Fruit fly (Drosophila melanogaster) whole organism, embryonic: ENCODE measurements around the gene ldbr.
A peak's percentile ranks its signal among the peaks of the same experiment; 100 is the strongest.

Experiments used
- Atf3 ChIP-seq: fragments of 200-800 bp; sonication (Bioruptor generic); optimal IDR thresholded peaks from 3 replicates; lab custom pipeline; 2016; ENCODE audit warnings: missing biosample characterization, missing genetic modification characterization
- B-H1 ChIP-seq: fragments of 200-800 bp; sonication (Bioruptor generic); IDR thresholded peaks from 3 replicates; pipeline ENCODE4 v1.3.6; 2022; ENCODE audit warnings: missing biosample characterization, missing genetic modification characterization
- CG10267 ChIP-seq: fragments of 200-800 bp; sonication (Bioruptor generic); optimal IDR thresholded peaks from 2 replicates; lab custom pipeline; 2018; ENCODE audit warnings: missing biosample characterization, mild to moderate bottlenecking, missing genetic modification characterization, moderate library complexity
- CG10543 ChIP-seq: fragments of 200-800 bp; sonication (Bioruptor generic); optimal IDR thresholded peaks from 3 replicates; lab custom pipeline; 2017; ENCODE audit warnings: missing biosample characterization, mild to moderate bottlenecking, missing genetic modification characterization, moderate library complexity
- CG12104 ChIP-seq: fragments of 200-800 bp; sonication (Bioruptor generic); optimal IDR thresholded peaks from 3 replicates; lab custom pipeline; 2016; ENCODE audit warnings: missing biosample characterization, missing genetic modification characterization
- CG12744 ChIP-seq: fragments of 200-800 bp; sonication (Bioruptor generic); optimal IDR thresholded peaks from 2 replicates; lab custom pipeline; 2016; ENCODE audit warnings: missing biosample characterization, missing genetic modification characterization
- CG12769 ChIP-seq: fragments of 200-800 bp; sonication (Bioruptor generic); optimal IDR thresholded peaks from 2 replicates; lab custom pipeline; 2019; ENCODE audit warnings: missing biosample characterization, mild to moderate bottlenecking, missing genetic modification characterization, moderate library complexity
- CG13296 ChIP-seq: fragments of 200-800 bp; sonication (Bioruptor generic); optimal IDR thresholded peaks from 3 replicates; lab custom pipeline; 2018; ENCODE audit warnings: missing biosample characterization, mild to moderate bottlenecking, missing genetic modification characterization
- CG13624 ChIP-seq: fragments of 200-800 bp; sonication (Bioruptor generic); optimal IDR thresholded peaks from 2 replicates; lab custom pipeline; 2016; ENCODE audit warnings: missing biosample characterization, missing genetic modification characterization
- CG15479 ChIP-seq: fragments of 200-800 bp; sonication (Bioruptor generic); optimal IDR thresholded peaks from 3 replicates; lab custom pipeline; 2019; ENCODE audit warnings: missing biosample characterization, mild to moderate bottlenecking, missing genetic modification characterization, moderate library complexity
- CG15514 ChIP-seq: fragments of 200-800 bp; sonication (Bioruptor generic); optimal IDR thresholded peaks from 3 replicates; lab custom pipeline; 2017; ENCODE audit warnings: missing biosample characterization, missing genetic modification characterization, mild to moderate bottlenecking, moderate library complexity, missing genetic modification reagents
- CG16779 ChIP-seq: fragments of 200-800 bp; sonication (Bioruptor generic); IDR thresholded peaks from 2 replicates; pipeline ENCODE4 v1.3.6; 2022; ENCODE audit warnings: missing biosample characterization, missing genetic modification characterization
- CG16813 ChIP-seq: fragments of 200-800 bp; sonication (Bioruptor generic); IDR thresholded peaks from 3 replicates; pipeline ENCODE4 v1.3.6; 2022; ENCODE audit warnings: missing biosample characterization, missing genetic modification characterization; ENCODE audit not compliant: partially characterized antibody
- CG17359 ChIP-seq: fragments of 200-800 bp; sonication (Bioruptor generic); optimal IDR thresholded peaks from 3 replicates; lab custom pipeline; 2018; ENCODE audit warnings: missing biosample characterization, mild to moderate bottlenecking, missing genetic modification characterization, moderate library complexity
- CG17568 ChIP-seq: fragments of 200-800 bp; sonication (Bioruptor generic); optimal IDR thresholded peaks from 2 replicates; lab custom pipeline; 2018; ENCODE audit warnings: missing biosample characterization, mild to moderate bottlenecking, missing genetic modification characterization, moderate library complexity
- CG18476 ChIP-seq: fragments of 200-800 bp; sonication (Bioruptor generic); optimal IDR thresholded peaks from 2 replicates; lab custom pipeline; 2016; ENCODE audit warnings: missing biosample characterization, mild to moderate bottlenecking, missing genetic modification characterization
- CG18619 ChIP-seq: fragments of 200-800 bp; sonication (Bioruptor generic); optimal IDR thresholded peaks from 3 replicates; lab custom pipeline; 2017; ENCODE audit warnings: missing biosample characterization, mild to moderate bottlenecking, missing genetic modification characterization
- CG30020 ChIP-seq: fragments of 200-800 bp; optimal IDR thresholded peaks from 2 replicates; lab custom pipeline; 2019; ENCODE audit warnings: missing biosample characterization, mild to moderate bottlenecking, missing genetic modification characterization, moderate library complexity
- CG32772 ChIP-seq: fragments of 200-800 bp; sonication (Bioruptor generic); IDR thresholded peaks from 2 replicates; pipeline ENCODE4 v1.3.6; 2022; ENCODE audit warnings: missing biosample characterization, missing genetic modification characterization
- CG3847 ChIP-seq: fragments of 200-800 bp; sonication (Bioruptor generic); IDR thresholded peaks from 2 replicates; pipeline ENCODE4 v1.3.6; 2022; ENCODE audit warnings: missing biosample characterization, missing genetic modification characterization
- CG3995 ChIP-seq: fragments of 200-800 bp; sonication (Bioruptor generic); optimal IDR thresholded peaks from 3 replicates; lab custom pipeline; 2016; ENCODE audit warnings: missing biosample characterization, missing genetic modification characterization
- CG4617 ChIP-seq: fragments of 200-800 bp; sonication (Bioruptor generic); optimal IDR thresholded peaks from 3 replicates; lab custom pipeline; 2016; ENCODE audit warnings: missing biosample characterization, missing genetic modification characterization, borderline replicate concordance
- CG4820 ChIP-seq: fragments of 200-800 bp; sonication (Bioruptor generic); optimal IDR thresholded peaks from 3 replicates; lab custom pipeline; 2016; ENCODE audit warnings: missing biosample characterization, missing genetic modification characterization
- Chrac-16 ChIP-seq: fragments of 200-800 bp; sonication (Bioruptor generic); optimal IDR thresholded peaks from 3 replicates; lab custom pipeline; 2016; ENCODE audit warnings: missing biosample characterization, missing genetic modification characterization
- CrebB ChIP-seq: fragments of 200-800 bp; sonication (Bioruptor generic); optimal IDR thresholded peaks from 3 replicates; lab custom pipeline; 2018; ENCODE audit warnings: missing biosample characterization, mild to moderate bottlenecking, missing genetic modification characterization
- Dbx ChIP-seq: fragments of 200-800 bp; sonication (Bioruptor generic); IDR thresholded peaks from 3 replicates; pipeline ENCODE4 v1.3.6; 2022; ENCODE audit warnings: missing biosample characterization, missing genetic modification characterization
- Dp ChIP-seq: fragments of 200-800 bp; sonication (Bioruptor generic); optimal IDR thresholded peaks from 2 replicates; lab custom pipeline; 2018; ENCODE audit warnings: missing biosample characterization, mild to moderate bottlenecking, missing genetic modification characterization, moderate library complexity
- Ets97D ChIP-seq: fragments of 200-800 bp; sonication (Bioruptor generic); optimal IDR thresholded peaks from 3 replicates; lab custom pipeline; 2016; ENCODE audit warnings: missing biosample characterization, missing genetic modification characterization
- H2.0 ChIP-seq: fragments of 200-800 bp; sonication (Bioruptor generic); IDR thresholded peaks from 2 replicates; pipeline ENCODE4 v1.3.6; 2022; ENCODE audit warnings: missing biosample characterization, missing genetic modification characterization
- Hand ChIP-seq: fragments of 200-800 bp; sonication (Bioruptor generic); optimal IDR thresholded peaks from 2 replicates; lab custom pipeline; 2017; ENCODE audit warnings: mild to moderate bottlenecking, missing biosample characterization, missing genetic modification reagents, missing genetic modification characterization
- Hmx ChIP-seq: fragments of 200-800 bp; sonication (Bioruptor generic); optimal IDR thresholded peaks from 2 replicates; lab custom pipeline; 2016; ENCODE audit warnings: missing biosample characterization, missing genetic modification characterization
- Hr78 ChIP-seq, 2 experiments: fragments of 200-800 bp in 1 of 2; fragments of >200 bp in 1 of 2; sonication (Bioruptor generic) in 1 of 2; optimal IDR thresholded peaks; 2 replicates each; lab custom pipeline; 2017 to 2019; ENCODE audit warnings: missing biosample characterization in 2 of 2, missing genetic modification characterization in 2 of 2, mild to moderate bottlenecking in 1 of 2, moderate library complexity in 1 of 2
- Max ChIP-seq: fragments of 200-800 bp; sonication (Bioruptor generic); optimal IDR thresholded peaks from 2 replicates; lab custom pipeline; 2016; ENCODE audit warnings: missing biosample characterization, mild to moderate bottlenecking, missing genetic modification characterization
- Oaz ChIP-seq: fragments of 200-800 bp; sonication (Bioruptor generic); IDR thresholded peaks from 2 replicates; pipeline ENCODE4 v1.3.6; 2022; ENCODE audit warnings: missing biosample characterization, missing genetic modification characterization
- ab ChIP-seq: fragments of 200-800 bp; sonication (Bioruptor generic); optimal IDR thresholded peaks from 2 replicates; lab custom pipeline; 2016; ENCODE audit warnings: missing biosample characterization, missing genetic modification characterization
- chinmo ChIP-seq: fragments of 200-800 bp; sonication (Bioruptor generic); IDR thresholded peaks from 4 replicates; pipeline ENCODE4 v1.3.6; 2022; ENCODE audit warnings: missing biosample characterization, missing genetic modification characterization; ENCODE audit not compliant: partially characterized antibody
- dan ChIP-seq: fragments of 200-800 bp; sonication (Bioruptor generic); IDR thresholded peaks from 2 replicates; pipeline ENCODE4 v1.3.6; 2022; ENCODE audit warnings: missing biosample characterization, missing genetic modification characterization
- danr ChIP-seq: fragments of 200-800 bp; sonication (Bioruptor generic); IDR thresholded peaks from 2 replicates; pipeline ENCODE4 v1.3.6; 2022; ENCODE audit warnings: missing biosample characterization, missing genetic modification characterization
- ewg ChIP-seq: fragments of 200-800 bp; sonication (Bioruptor generic); optimal IDR thresholded peaks from 3 replicates; lab custom pipeline; 2017; ENCODE audit warnings: mild to moderate bottlenecking, missing biosample characterization, missing genetic modification reagents, missing genetic modification characterization
- her ChIP-seq: fragments of 200-800 bp; sonication (Bioruptor generic); optimal IDR thresholded peaks from 2 replicates; lab custom pipeline; 2016; ENCODE audit warnings: missing biosample characterization, missing genetic modification characterization
- inv ChIP-seq: fragments of 200-800 bp; sonication (Bioruptor generic); IDR thresholded peaks from 2 replicates; pipeline ENCODE4 v1.3.6; 2022; ENCODE audit warnings: missing biosample characterization, missing genetic modification characterization; ENCODE audit not compliant: partially characterized antibody
- jigr1 ChIP-seq: fragments of 200-800 bp; sonication (Bioruptor generic); IDR thresholded peaks from 3 replicates; pipeline ENCODE4 v1.3.6; 2022; ENCODE audit warnings: missing biosample characterization, missing genetic modification characterization
- jing ChIP-seq: fragments of 200-800 bp; sonication (Bioruptor generic); optimal IDR thresholded peaks from 2 replicates; lab custom pipeline; 2018; ENCODE audit warnings: missing biosample characterization, mild to moderate bottlenecking, missing genetic modification characterization
- kah ChIP-seq: fragments of 200-800 bp; sonication (Bioruptor generic); optimal IDR thresholded peaks from 2 replicates; lab custom pipeline; 2018; ENCODE audit warnings: missing biosample characterization, mild to moderate bottlenecking, missing genetic modification characterization
- pan ChIP-seq, 4 experiments: fragments of >200 bp in 3 of 4; fragments of 200-800 bp in 1 of 4; sonication (Bioruptor generic) in 1 of 4; optimal IDR thresholded peaks in 3 of 4; IDR thresholded peaks in 1 of 4; 2 replicates each; pipeline versions ENCODE4 v1.3.6 to Lab custom; 2017 to 2022; ENCODE audit warnings: missing biosample characterization in 2 of 4, missing genetic modification characterization in 2 of 4, mixed read lengths in 1 of 4
- pho ChIP-seq: fragments of 200-800 bp; sonication (Bioruptor generic); optimal IDR thresholded peaks from 2 replicates; lab custom pipeline; 2016; ENCODE audit warnings: missing biosample characterization, missing genetic modification characterization
- stc ChIP-seq: fragments of 200-800 bp; sonication (Bioruptor generic); IDR thresholded peaks from 2 replicates; pipeline ENCODE4 v1.3.6; 2022; ENCODE audit warnings: missing biosample characterization, missing genetic modification characterization
- tgo ChIP-seq: fragments of 200-800 bp; sonication (Bioruptor generic); IDR thresholded peaks from 3 replicates; pipeline ENCODE4 v1.3.6; 2022; ENCODE audit warnings: missing biosample characterization, missing genetic modification characterization
- tin ChIP-seq: fragments of 200-800 bp; sonication (Bioruptor generic); optimal IDR thresholded peaks from 3 replicates; lab custom pipeline; 2016; ENCODE audit warnings: missing biosample characterization, missing genetic modification characterization

Gene ldbr

dm6 chr3L:8115864-8116528 lies 5.6 kb upstream of the ldbr start, which contains the start of the genes Arp3 and msk (continued):
- TF ChIP-seq CG16813 (peak; percentile 44), CG32772 (GFP tag; lab: Robert Waterston, UW) (peak; percentile 72), CG13296 (peak; percentile 72), tin (GFP tag; lab: Kevin White, UChicago) (peak; percentile 89), CG12744 (GFP tag; lab: Kevin White, UChicago) (peak; percentile 71), CG4617 (GFP tag; lab: Kevin White, UChicago) (peak; percentile 91), CrebB (tag; lab: Kevin White, UChicago) (peak; percentile 35), kah (GFP tag; lab: Kevin White, UChicago) (peak; percentile 36), Oaz (GFP tag; lab: Robert Waterston, UW) (0 out of 2 replicates have a peak, but pooled peaks have one; percentile 37), stc (no peak), ab (GFP tag; lab: Kevin White, UChicago) (peak; percentile 61), CG12104 (peak; percentile 64), H2.0 (GFP tag; lab: Robert Waterston, UW) (peak; percentile 69), Hr78 (GFP tag; optimal IDR thresholded peaks at IDR 0.05; lab: Kevin White, UChicago) (no peak), her (GFP tag; lab: Kevin White, UChicago) (peak; percentile 87), CG16779 (no peak), chinmo (GFP tag; lab: Robert Waterston, UW) (no peak), tgo (GFP tag; lab: Robert Waterston, UW) (peak; percentile 68), Atf3 (GFP tag; lab: Kevin White, UChicago) (peak; percentile 74), CG15514 (GFP tag; lab: Kevin White, UChicago) (peak; percentile 89), Hand (GFP tag; lab: Kevin White, UChicago) (peak; percentile 52), CG17359 (tag; lab: Kevin White, UChicago) (peak; percentile 71), CG18619 (peak; percentile 72), pan (optimal IDR thresholded peaks at IDR 0.05; lab: Kevin White, UChicago) (no peak), pan (GFP tag; optimal IDR thresholded peaks at IDR 0.05 in 1 of 2, IDR thresholded peaks at IDR 0.05 in 1 of 2) (peak in 1 of 2 experiments; percentile 54), dan (no peak), B-H1 (GFP tag; lab: Robert Waterston, UW) (peak; percentile 27; the same call in 1 of the 3 replicates), CG15479 (GFP tag; lab: Kevin White, UChicago) (no peak), CG30020 (peak; percentile 67), jigr1 (GFP tag; lab: Robert Waterston, UW) (no peak), Dp (peak; percentile 58), Hmx (no peak), Max (GFP tag; lab: Kevin White, UChicago) (peak; percentile 90), CG10267 (tag; lab: Kevin White, UChicago) (peak; percentile 99), Ets97D (peak; percentile 96), jing (GFP tag; lab: Kevin White, UChicago) (no peak), CG3847 (GFP tag; lab: Robert Waterston, UW) (peak; percentile 90), CG4820 (peak; percentile 84), CG10543 (GFP tag; lab: Kevin White, UChicago) (peak; percentile 88), CG13624 (GFP tag; lab: Kevin White, UChicago) (peak; percentile 94), Chrac-16 (GFP tag; lab: Kevin White, UChicago) (peak; percentile 84), pho (GFP tag; lab: Kevin White, UChicago) (peak; percentile 92), inv (GFP tag; lab: Robert Waterston, UW) (no peak), danr (GFP tag; lab: Robert Waterston, UW) (peak; percentile 70), CG17568 (GFP tag; lab: Kevin White, UChicago) (no peak), CG18476 (peak; percentile 72), ewg (GFP tag; lab: Kevin White, UChicago) (peak; percentile 60), Dbx (GFP tag; lab: Robert Waterston, UW) (peak; percentile 87), CG12769 (tag; lab: Kevin White, UChicago) (no peak), CG3995 (GFP tag; lab: Kevin White, UChicago) (peak; percentile 99)
